Fruit fly (Drosophila melanogaster) whole organism, embryonic: ENCODE measurements around the gene CG11454.

Source experiments
- CG18262 ChIP-seq: fragments of 200-800 bp; optimal IDR thresholded peaks from 3 replicates; lab custom pipeline; 2019; ENCODE audit warnings: missing biosample characterization, mild to moderate bottlenecking, missing genetic modification characterization, moderate library complexity
- eyg ChIP-seq: fragments of 200-800 bp; sonication (Bioruptor generic); optimal IDR thresholded peaks from 3 replicates; lab custom pipeline; 2016; ENCODE audit warnings: missing biosample characterization, missing genetic modification characterization

DNA sequence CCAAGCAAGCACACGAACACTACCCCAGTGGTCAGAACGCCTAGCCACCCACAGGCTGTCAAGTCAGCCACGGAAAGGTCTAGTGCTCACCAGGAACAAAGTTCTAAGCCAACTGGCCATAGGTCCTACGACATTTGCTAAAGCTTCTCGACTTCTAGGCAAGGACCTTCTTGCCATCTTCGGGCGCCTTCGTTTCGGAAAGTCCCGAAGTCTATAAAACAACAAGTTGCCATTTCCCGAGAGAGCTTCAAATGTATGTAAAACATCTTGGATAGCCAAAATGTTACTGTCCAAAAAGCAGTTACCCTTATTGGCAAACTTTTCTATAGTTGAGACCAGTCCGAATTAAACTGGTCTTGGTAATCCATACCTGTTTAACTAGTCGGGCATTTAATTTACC, 3.4 kb downstream of the CG11454 start:
- TF ChIP-seq CG18262 (tag; lab: Kevin White, UChicago) = no peak
- TF ChIP-seq eyg (GFP tag; lab: Kevin White, UChicago) = no peak
